Worm (Caenorhabditis elegans) whole organism, L2 larva: Measurements from ENCODE around the gene srx-14.

Source experiments
- C34F6.9 ChIP-seq: fragments of 150-350 bp; optimal IDR thresholded peaks from 2 replicates; lab custom pipeline; 2014; ENCODE audit warnings: missing biosample characterization, missing genetic modification characterization
- F13H6.1 ChIP-seq: sonication (generic microtip); optimal IDR thresholded peaks from 2 replicates; lab custom pipeline; 2016; ENCODE audit warnings: missing genetic modification characterization, missing compliant biosample characterization
- R02D3.7 ChIP-seq: fragments of 150-350 bp; optimal IDR thresholded peaks from 2 replicates; lab custom pipeline; 2014; ENCODE audit warnings: missing biosample characterization, missing genetic modification characterization
- Y55F3AM.14 ChIP-seq: fragments of 200-800 bp; sonication (Bioruptor generic); optimal IDR thresholded peaks from 2 replicates; lab custom pipeline; 2018; ENCODE audit warnings: mild to moderate bottlenecking, missing genetic modification characterization, missing compliant biosample characterization
- ZK546.5 ChIP-seq: sonication (generic microtip); optimal IDR thresholded peaks from 2 replicates; lab custom pipeline; 2017; ENCODE audit warnings: missing biosample characterization, missing genetic modification characterization
- alr-1 ChIP-seq: fragments of 150-350 bp; optimal IDR thresholded peaks from 2 replicates; lab custom pipeline; 2014; ENCODE audit warnings: missing biosample characterization, missing genetic modification characterization
- aly-2 ChIP-seq: fragments of 150-350 bp; optimal IDR thresholded peaks from 2 replicates; lab custom pipeline; 2014; ENCODE audit warnings: missing biosample characterization, missing genetic modification characterization
- ama-1 ChIP-seq: fragments of 150-350 bp; optimal IDR thresholded peaks from 2 replicates; lab custom pipeline; 2018; ENCODE audit warnings: inconsistent platforms
- blmp-1 ChIP-seq: sonication (generic microtip); optimal IDR thresholded peaks from 2 replicates; lab custom pipeline; 2017; ENCODE audit warnings: missing genetic modification characterization, mild to moderate bottlenecking, missing compliant biosample characterization, antibody characterized with exemption, moderate library complexity; ENCODE audit not compliant: insufficient read depth
- ceh-16 ChIP-seq: fragments of 150-350 bp; optimal IDR thresholded peaks from 2 replicates; lab custom pipeline; 2014; ENCODE audit warnings: missing biosample characterization, missing genetic modification characterization
- ceh-82 ChIP-seq: fragments of 150-350 bp; optimal IDR thresholded peaks from 2 replicates; lab custom pipeline; 2014; ENCODE audit warnings: missing biosample characterization, missing genetic modification characterization
- crh-2 ChIP-seq: sonication (generic microtip); optimal IDR thresholded peaks from 2 replicates; lab custom pipeline; 2017; ENCODE audit warnings: missing biosample characterization, missing genetic modification characterization
- dmd-4 ChIP-seq: sonication (generic microtip); optimal IDR thresholded peaks from 2 replicates; lab custom pipeline; 2017; ENCODE audit warnings: missing biosample characterization, missing genetic modification characterization
- egl-27 ChIP-seq: sonication (generic microtip); optimal IDR thresholded peaks from 3 replicates; lab custom pipeline; 2017; ENCODE audit warnings: missing biosample characterization, missing genetic modification reagents, missing genetic modification characterization
- elt-1 ChIP-seq: fragments of 150-350 bp; optimal IDR thresholded peaks from 2 replicates; lab custom pipeline; 2014; ENCODE audit warnings: missing biosample characterization, missing genetic modification characterization
- elt-3 ChIP-seq: sonication (generic microtip); optimal IDR thresholded peaks from 2 replicates; lab custom pipeline; 2017; ENCODE audit warnings: missing biosample characterization, missing genetic modification characterization
- fos-1 ChIP-seq: fragments of 150-350 bp; optimal IDR thresholded peaks from 2 replicates; lab custom pipeline; 2014; ENCODE audit warnings: missing biosample characterization, missing genetic modification characterization
- gmeb-1 ChIP-seq: fragments of 150-350 bp; optimal IDR thresholded peaks from 2 replicates; lab custom pipeline; 2014; ENCODE audit warnings: missing biosample characterization, missing genetic modification characterization
- lin-11 ChIP-seq: fragments of 150-350 bp; sonication (generic microtip); optimal IDR thresholded peaks from 2 replicates; lab custom pipeline; 2014; ENCODE audit warnings: missing biosample characterization, missing genetic modification characterization, inconsistent platforms, mixed read lengths
- lin-13 ChIP-seq: fragments of 150-350 bp; optimal IDR thresholded peaks from 2 replicates; lab custom pipeline; 2014; ENCODE audit warnings: missing biosample characterization, missing genetic modification reagents, missing genetic modification characterization
- lin-39 ChIP-seq: fragments of 150-350 bp; optimal IDR thresholded peaks from 2 replicates; lab custom pipeline; 2014; ENCODE audit warnings: missing biosample characterization, missing genetic modification reagents, missing genetic modification characterization
- lsy-2 ChIP-seq, 2 experiments: fragments of 150-350 bp in 1 of 2; sonication (generic microtip) in 1 of 2; optimal IDR thresholded peaks; 2 replicates each; lab custom pipeline; 2014 to 2017; ENCODE audit warnings: missing biosample characterization in 2 of 2, missing genetic modification characterization in 2 of 2
- mab-5 ChIP-seq: fragments of 150-350 bp; optimal IDR thresholded peaks from 2 replicates; lab custom pipeline; 2014; ENCODE audit warnings: missing biosample characterization, missing genetic modification characterization
- mbf-1 ChIP-seq: sonication (generic microtip); optimal IDR thresholded peaks from 2 replicates; lab custom pipeline; 2017; ENCODE audit warnings: missing biosample characterization, missing genetic modification characterization
- mdl-1 ChIP-seq, 2 experiments: fragments of 150-350 bp in 1 of 2; sonication (generic microtip) in 1 of 2; optimal IDR thresholded peaks; 2 replicates each; lab custom pipeline; 2017; ENCODE audit warnings: missing biosample characterization in 2 of 2, missing genetic modification characterization in 2 of 2
- nhr-10 ChIP-seq: sonication (generic microtip); optimal IDR thresholded peaks from 2 replicates; lab custom pipeline; 2017; ENCODE audit warnings: missing biosample characterization, missing genetic modification characterization
- nhr-11 ChIP-seq: fragments of 150-350 bp; optimal IDR thresholded peaks from 2 replicates; lab custom pipeline; 2014; ENCODE audit warnings: missing biosample characterization, missing genetic modification characterization
- nhr-12 ChIP-seq: fragments of 150-350 bp; optimal IDR thresholded peaks from 2 replicates; lab custom pipeline; 2014; ENCODE audit warnings: missing biosample characterization, missing genetic modification characterization
- nhr-129 ChIP-seq: fragments of 150-350 bp; optimal IDR thresholded peaks from 2 replicates; lab custom pipeline; 2014; ENCODE audit warnings: missing biosample characterization, missing genetic modification characterization
- nhr-21 ChIP-seq: fragments of 150-350 bp; optimal IDR thresholded peaks from 2 replicates; lab custom pipeline; 2014; ENCODE audit warnings: missing biosample characterization, missing genetic modification characterization
- nhr-23 ChIP-seq: fragments of 150-350 bp; optimal IDR thresholded peaks from 2 replicates; lab custom pipeline; 2014; ENCODE audit warnings: missing biosample characterization, missing genetic modification reagents, missing genetic modification characterization
- nhr-237 ChIP-seq: fragments of 150-350 bp; optimal IDR thresholded peaks from 2 replicates; lab custom pipeline; 2014; ENCODE audit warnings: missing biosample characterization, missing genetic modification characterization
- nhr-25 ChIP-seq: fragments of 150-350 bp; sonication (generic microtip); optimal IDR thresholded peaks from 3 replicates; lab custom pipeline; 2014; ENCODE audit warnings: missing biosample characterization, missing genetic modification characterization
- nhr-6 ChIP-seq: fragments of 150-350 bp; optimal IDR thresholded peaks from 2 replicates; lab custom pipeline; 2014; ENCODE audit warnings: missing biosample characterization, missing genetic modification characterization
- nhr-77 ChIP-seq: fragments of 150-350 bp; optimal IDR thresholded peaks from 2 replicates; lab custom pipeline; 2014; ENCODE audit warnings: missing biosample characterization, missing genetic modification characterization
- peb-1 ChIP-seq: fragments of 150-350 bp; optimal IDR thresholded peaks from 2 replicates; lab custom pipeline; 2014; ENCODE audit warnings: missing biosample characterization, missing genetic modification characterization
- sem-4 ChIP-seq: fragments of 150-350 bp; optimal IDR thresholded peaks from 2 replicates; lab custom pipeline; 2014; ENCODE audit warnings: missing biosample characterization, missing genetic modification reagents, missing genetic modification characterization
- skn-1 ChIP-seq: sonication (generic microtip); optimal IDR thresholded peaks from 2 replicates; lab custom pipeline; 2017; ENCODE audit warnings: missing biosample characterization, missing genetic modification characterization
- sma-3 ChIP-seq: sonication (generic microtip); optimal IDR thresholded peaks from 2 replicates; lab custom pipeline; 2016; ENCODE audit warnings: missing genetic modification reagents, missing genetic modification characterization, missing compliant biosample characterization
- sma-9 ChIP-seq, 2 experiments: fragments of 150-350 bp in 1 of 2; sonication (generic microtip) in 1 of 2; optimal IDR thresholded peaks; 2 replicates each; lab custom pipeline; 2014 to 2016; ENCODE audit warnings: missing genetic modification characterization in 2 of 2, mild to moderate bottlenecking in 1 of 2, missing biosample characterization in 1 of 2, missing compliant biosample characterization in 1 of 2, missing genetic modification reagents in 1 of 2, moderate library complexity in 1 of 2
- snpc-4 ChIP-seq: fragments of 150-350 bp; optimal IDR thresholded peaks from 2 replicates; lab custom pipeline; 2014; ENCODE audit warnings: missing biosample characterization, missing genetic modification characterization
- unc-39 ChIP-seq: fragments of 150-350 bp; optimal IDR thresholded peaks from 2 replicates; lab custom pipeline; 2014; ENCODE audit warnings: missing biosample characterization, missing genetic modification characterization
- unc-55 ChIP-seq: fragments of 150-350 bp; sonication (generic microtip); optimal IDR thresholded peaks from 3 replicates; lab custom pipeline; 2014; ENCODE audit warnings: missing biosample characterization, missing genetic modification reagents, missing genetic modification characterization
- unc-62 ChIP-seq: fragments of 150-350 bp; optimal IDR thresholded peaks from 2 replicates; lab custom pipeline; 2014; ENCODE audit warnings: missing biosample characterization, missing genetic modification reagents, missing genetic modification characterization
- zag-1 ChIP-seq: fragments of 150-350 bp; optimal IDR thresholded peaks from 2 replicates; lab custom pipeline; 2014; ENCODE audit warnings: missing biosample characterization, missing genetic modification characterization
- ztf-1 ChIP-seq: fragments of 200-800 bp; sonication (Bioruptor generic); conservative IDR thresholded peaks from 2 replicates; pipeline ENCODE4 v1.3.6; 2022; ENCODE audit warnings: missing genetic modification characterization, missing compliant biosample characterization
- ztf-11 ChIP-seq: sonication (generic microtip); optimal IDR thresholded peaks from 2 replicates; lab custom pipeline; 2017; ENCODE audit warnings: missing biosample characterization, missing genetic modification characterization
- ztf-4 ChIP-seq: fragments of 150-350 bp; optimal IDR thresholded peaks from 2 replicates; lab custom pipeline; 2014; ENCODE audit warnings: missing biosample characterization, missing genetic modification characterization

The srx-14 gene

ce11 chrIV:1093870-1094564 lies 19.5 kb downstream of the srx-14 start, which contains the start of the genes cct-8 and Y55F3AR.2:
Gene cct-8 (minus strand): TSS chrIV:1093920.
Gene Y55F3AR.2 (plus strand): TSS chrIV:1094541.
- peak; percentile 92 for TF ChIP-seq nhr-10 (tag; lab: Kevin White, UChicago)
- peak; percentile 95 for TF ChIP-seq nhr-6
- TF ChIP-seq blmp-1 (tag; lab: Kevin White, UChicago), result peak; percentile 45
- peak; percentile 80 for TF ChIP-seq ztf-11 (tag; lab: Kevin White, UChicago)
- peak; percentile 51 for TF ChIP-seq aly-2 (tag; lab: Kevin White, UChicago)
- TF ChIP-seq mbf-1, result peak; percentile 39
- TF ChIP-seq ztf-1, result 0 out of 2 replicates have a peak, but pooled peaks have one; percentile 96
- no peak for TF ChIP-seq nhr-11 (tag; lab: Kevin White, UChicago)
- no peak for TF ChIP-seq elt-3 (tag; lab: Kevin White, UChicago)
- TF ChIP-seq egl-27 (tag; lab: Kevin White, UChicago), result peak; percentile 92
- TF ChIP-seq R02D3.7 (tag; lab: Kevin White, UChicago), result peak; percentile 89
- no peak for TF ChIP-seq nhr-23 (tag; lab: Kevin White, UChicago)
- peak; percentile 98 for TF ChIP-seq crh-2 (tag; lab: Kevin White, UChicago)
- peak; percentile 81 for TF ChIP-seq snpc-4 (tag; lab: Kevin White, UChicago)
- peak; percentile 99 for TF ChIP-seq lin-11 (tag; lab: Kevin White, UChicago)
- TF ChIP-seq ceh-16, result peak; percentile 79
- TF ChIP-seq mdl-1 (tag; optimal IDR thresholded peaks at IDR 0.05; lab: Kevin White, UChicago), result peak; percentile 3 to 78
- TF ChIP-seq lsy-2 (tag; optimal IDR thresholded peaks at IDR 0.05; lab: Kevin White, UChicago), result peak; percentile 100
- TF ChIP-seq ZK546.5, result peak; percentile 81
- peak; percentile 66 for TF ChIP-seq ama-1 (lab: Kevin White, UChicago)
- TF ChIP-seq unc-62 (GFP tag; lab: Kevin White, UChicago), result peak; percentile 69
- TF ChIP-seq unc-55 (GFP tag; lab: Kevin White, UChicago), result peak; percentile 99
- peak; percentile 98 for TF ChIP-seq sma-3 (GFP tag; lab: Kevin White, UChicago)
- TF ChIP-seq zag-1 (tag; lab: Kevin White, UChicago), result peak; percentile 74
- peak; percentile 77 for TF ChIP-seq skn-1 (tag; lab: Kevin White, UChicago)
- TF ChIP-seq dmd-4 (tag; lab: Kevin White, UChicago), result peak; percentile 74
- TF ChIP-seq nhr-77 (tag; lab: Kevin White, UChicago), result peak; percentile 65
- peak; percentile 97 for TF ChIP-seq F13H6.1 (tag; lab: Kevin White, UChicago)
- TF ChIP-seq lin-39 (tag; lab: Kevin White, UChicago), result peak; percentile 10
- TF ChIP-seq Y55F3AM.14 (GFP tag; lab: Kevin White, UChicago), result peak; percentile 96
- TF ChIP-seq sma-9 (GFP tag; optimal IDR thresholded peaks at IDR 0.05; lab: Kevin White, UChicago), result peak; percentile 96
- TF ChIP-seq sma-9 (tag; optimal IDR thresholded peaks at IDR 0.05; lab: Kevin White, UChicago), result no peak
- peak; percentile 93 for TF ChIP-seq C34F6.9
- TF ChIP-seq peb-1 (tag; lab: Kevin White, UChicago), result no peak
- peak; percentile 96 for TF ChIP-seq ztf-4 (tag; lab: Kevin White, UChicago)
- TF ChIP-seq elt-1 (tag; lab: Kevin White, UChicago), result no peak
- peak; percentile 87 for TF ChIP-seq ceh-82 (tag; lab: Kevin White, UChicago)
- TF ChIP-seq fos-1, result peak; percentile 85
- peak; percentile 98 for TF ChIP-seq nhr-25 (tag; lab: Kevin White, UChicago)
- no peak for TF ChIP-seq unc-39
- TF ChIP-seq mab-5 (tag; lab: Kevin White, UChicago), result peak; percentile 97
- peak; percentile 95 for TF ChIP-seq sem-4 (tag; lab: Kevin White, UChicago)
- TF ChIP-seq nhr-129 (tag; lab: Kevin White, UChicago), result peak; percentile 87
- peak; percentile 97 for TF ChIP-seq lin-13
- peak; percentile 82 for TF ChIP-seq nhr-237 (tag; lab: Kevin White, UChicago)
- TF ChIP-seq alr-1 (tag; lab: Kevin White, UChicago), result no peak
- TF ChIP-seq nhr-21 (tag; lab: Kevin White, UChicago), result peak; percentile 97
- peak; percentile 97 for TF ChIP-seq gmeb-1
- peak; percentile 49 for TF ChIP-seq nhr-12 (tag; lab: Kevin White, UChicago)
- TF ChIP-seq, all 48 proteins: peak for 41
